In the genomic region with DNA sequence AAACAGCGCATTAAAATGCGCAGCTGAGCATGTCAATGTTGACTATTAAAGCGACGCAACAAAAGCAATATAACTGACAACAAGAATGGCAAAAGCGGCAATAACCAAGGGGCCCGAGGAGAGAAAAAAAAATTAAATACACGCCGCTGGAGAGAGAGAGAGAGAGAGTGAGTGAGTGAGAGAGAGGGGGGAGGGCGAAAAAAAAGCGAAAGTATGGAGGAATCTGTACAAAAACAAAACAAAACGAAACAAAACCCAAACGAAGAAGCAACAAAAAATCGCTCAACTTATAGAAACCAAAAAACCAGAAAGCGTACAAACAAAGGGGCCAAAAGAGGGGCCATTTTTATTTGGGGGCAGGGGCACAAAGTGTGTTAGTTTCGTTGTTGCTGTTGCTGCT, we compare ENCODE assay signal across 4 fruit fly cellular contexts.
A peak's percentile ranks its signal among the peaks of the same experiment; 100 is the strongest.
TF ChIP-seq lines count a peak whose summit lies in the region.

No protein-coding gene starts in this region.

- no peak for TF ChIP-seq CTCF in whole organism, embryonic (GFP tag; optimal IDR thresholded peaks at IDR 0.05; lab: Kevin White, UChicago)

TF ChIP-seq in whole organism, embryonic, 481 proteins besides CTCF, POLR2A, EP300 and RAD21 (continues in another document):
- TF ChIP-seq vvl (GFP tag; IDR thresholded peaks at IDR 0.05; lab: Robert Waterston, UW) (no peak), kni (GFP tag; optimal IDR thresholded peaks at IDR 0.05; lab: Kevin White, UChicago) (peak; percentile 27), CG9727 (GFP tag; optimal IDR thresholded peaks at IDR 0.05; lab: Kevin White, UChicago) (no peak), CHES-1-like (GFP tag; optimal IDR thresholded peaks at IDR 0.05; lab: Kevin White, UChicago) (no peak), Med (GFP tag; lab: Kevin White, UChicago) (peak; percentile 1), crol (GFP tag; IDR thresholded peaks at IDR 0.05; lab: Robert Waterston, UW) (peak; percentile 45; the same call in 1 of the 2 replicates), CG1603 (tag; optimal IDR thresholded peaks at IDR 0.05; lab: Kevin White, UChicago) (no peak), CG10209 (GFP tag; optimal IDR thresholded peaks at IDR 0.05; lab: Kevin White, UChicago) (no peak), CG7786 (GFP tag; optimal IDR thresholded peaks at IDR 0.05; lab: Kevin White, UChicago) (no peak), CG6791 (GFP tag; IDR thresholded peaks at IDR 0.05; lab: Robert Waterston, UW; ENCODE audit: partially characterized antibody) (no peak), chinmo (GFP tag; IDR thresholded peaks at IDR 0.05; lab: Robert Waterston, UW; ENCODE audit: partially characterized antibody) (0 out of 4 replicates have a peak, but pooled peaks have one; percentile 28), Blimp-1 (GFP tag; optimal IDR thresholded peaks at IDR 0.05; lab: Kevin White, UChicago) (peak; percentile 99), Trl (optimal IDR thresholded peaks at IDR 0.05; lab: Kevin White, UChicago) (peak; percentile 16 to 60), Trl (GFP tag; optimal IDR thresholded peaks at IDR 0.05; lab: Kevin White, UChicago) (no peak), Ravus (GFP tag; IDR thresholded peaks at IDR 0.05; lab: Robert Waterston, UW) (no peak), stwl (tag; optimal IDR thresholded peaks at IDR 0.05; lab: Kevin White, UChicago) (no peak), CG18764 (GFP tag; optimal IDR thresholded peaks at IDR 0.05; lab: Kevin White, UChicago) (no peak), dysf (GFP tag; IDR thresholded peaks at IDR 0.05; lab: Robert Waterston, UW) (no peak), sqz (GFP tag; optimal IDR thresholded peaks at IDR 0.05; lab: Kevin White, UChicago) (peak; percentile 73), CG11398 (GFP tag; optimal IDR thresholded peaks at IDR 0.05; lab: Kevin White, UChicago) (no peak), insv (GFP tag; optimal IDR thresholded peaks at IDR 0.05; lab: Kevin White, UChicago) (no peak)

TF ChIP-seq in whole organism, prepupa, 60 proteins besides CTCF, POLR2A, EP300 and RAD21:
- TF ChIP-seq Blimp-1 (GFP tag; optimal IDR thresholded peaks at IDR 0.05; lab: Kevin White, UChicago) = peak; percentile 95
- peak; percentile 17 for TF ChIP-seq CG6792 (GFP tag; optimal IDR thresholded peaks at IDR 0.05; lab: Kevin White, UChicago)
- TF ChIP-seq CG6854 (GFP tag; optimal IDR thresholded peaks at IDR 0.05; lab: Kevin White, UChicago) = peak; percentile 15
- 0 out of 3 replicates have a peak, but pooled peaks have one; percentile 26 for TF ChIP-seq eg (GFP tag; IDR thresholded peaks at IDR 0.05; lab: Robert Waterston, UW)
- 0 out of 3 replicates have a peak, but pooled peaks have one; percentile 50 for TF ChIP-seq CG6163 (GFP tag; IDR thresholded peaks at IDR 0.05; lab: Robert Waterston, UW)
- TF ChIP-seq achi (GFP tag; optimal IDR thresholded peaks at IDR 0.05; lab: Kevin White, UChicago) = peak; percentile 14
- peak; percentile 29 for TF ChIP-seq Lpt (GFP tag; optimal IDR thresholded peaks at IDR 0.05; lab: Kevin White, UChicago)
- no peak for TF ChIP-seq CG7368 (GFP tag; optimal IDR thresholded peaks at IDR 0.05; lab: Kevin White, UChicago)
- TF ChIP-seq CG34406 (GFP tag; optimal IDR thresholded peaks at IDR 0.05; lab: Kevin White, UChicago) = peak; percentile 15
- TF ChIP-seq CG3919 (GFP tag; optimal IDR thresholded peaks at IDR 0.05; lab: Kevin White, UChicago) = peak; percentile 1
- TF ChIP-seq Eip78C (GFP tag; lab: Kevin White, UChicago) = peak; percentile 10
- peak; percentile 0 for TF ChIP-seq CG6276 (GFP tag; optimal IDR thresholded peaks at IDR 0.05; lab: Kevin White, UChicago)
- peak; percentile 17 to 32 for TF ChIP-seq ss (GFP tag; optimal IDR thresholded peaks at IDR 0.05; lab: Kevin White, UChicago)
- no peak for TF ChIP-seq CG16779 (tag; optimal IDR thresholded peaks at IDR 0.05; lab: Kevin White, UChicago)
- TF ChIP-seq CG4318 (GFP tag; optimal IDR thresholded peaks at IDR 0.05; lab: Kevin White, UChicago) = no peak
- TF ChIP-seq CG8119 (GFP tag; IDR thresholded peaks at IDR 0.05; lab: Robert Waterston, UW) = peak; percentile 54; the same call in 1 of the 3 replicates

TF ChIP-seq in whole organism, pupa, 21 proteins besides CTCF, POLR2A, EP300 and RAD21:
- TF ChIP-seq CG12605 (GFP tag; IDR thresholded peaks at IDR 0.05; lab: Robert Waterston, UW) = peak; percentile 41; the same call in 1 of the 2 replicates
- TF ChIP-seq Ets98B (GFP tag; IDR thresholded peaks at IDR 0.05; lab: Robert Waterston, UW) = no peak
- peak; percentile 2 for TF ChIP-seq CG15710 (tag; optimal IDR thresholded peaks at IDR 0.05; lab: Kevin White, UChicago)
- no peak for TF ChIP-seq gl (tag; optimal IDR thresholded peaks at IDR 0.05; lab: Kevin White, UChicago)

TF ChIP-seq in whole organism, wandering third instar larva, 38 proteins besides CTCF, POLR2A, EP300 and RAD21:
- no peak for TF ChIP-seq brk (GFP tag; optimal IDR thresholded peaks at IDR 0.05; lab: Kevin White, UChicago)
- TF ChIP-seq CG32264 (GFP tag; optimal IDR thresholded peaks at IDR 0.05; lab: Kevin White, UChicago) = no peak
- no peak for TF ChIP-seq GATAd (GFP tag; optimal IDR thresholded peaks at IDR 0.05; lab: Kevin White, UChicago)
- TF ChIP-seq HLH106 (tag; optimal IDR thresholded peaks at IDR 0.05; lab: Kevin White, UChicago) = no peak
- no peak for TF ChIP-seq Mio (GFP tag; optimal IDR thresholded peaks at IDR 0.05; lab: Kevin White, UChicago)
- peak; percentile 56 for TF ChIP-seq psq (GFP tag; optimal IDR thresholded peaks at IDR 0.05; lab: Kevin White, UChicago)
- TF ChIP-seq h (GFP tag; optimal IDR thresholded peaks at IDR 0.05; lab: Kevin White, UChicago) = no peak
- peak; percentile 23 for TF ChIP-seq Sp1 (GFP tag; optimal IDR thresholded peaks at IDR 0.05; lab: Kevin White, UChicago)
- no peak for TF ChIP-seq jim (GFP tag; optimal IDR thresholded peaks at IDR 0.05; lab: Kevin White, UChicago)
- no peak for TF ChIP-seq Jra (GFP tag; optimal IDR thresholded peaks at IDR 0.05; lab: Kevin White, UChicago)
- TF ChIP-seq foxo (GFP tag; optimal IDR thresholded peaks at IDR 0.05; lab: Kevin White, UChicago) = no peak
- TF ChIP-seq CrebA (GFP tag; optimal IDR thresholded peaks at IDR 0.05; lab: Kevin White, UChicago; ENCODE audit: borderline replicate concordance) = no peak
